Worm (Caenorhabditis elegans) whole organism, midembryonic: ENCODE measurements around the gene Y27F2A.11.

Experiments used
- T22C8.4 ChIP-seq: fragments of 200-800 bp; sonication (Bioruptor generic); IDR thresholded peaks from 2 replicates; pipeline ENCODE4 v1.3.6; 2022; ENCODE audit warnings: missing genetic modification characterization, missing compliant biosample characterization
- cog-1 ChIP-seq: sonication (generic microtip); optimal IDR thresholded peaks from 2 replicates; lab custom pipeline; 2016; ENCODE audit warnings: missing genetic modification characterization, missing compliant biosample characterization
- klf-2 ChIP-seq: fragments of 200-800 bp; sonication (Bioruptor generic); conservative IDR thresholded peaks from 2 replicates; pipeline ENCODE4 v1.3.6; 2022; ENCODE audit warnings: missing genetic modification reagents, missing genetic modification characterization, missing compliant biosample characterization
- ref-1 ChIP-seq: fragments of 200-800 bp; sonication (Bioruptor generic); conservative IDR thresholded peaks from 2 replicates; pipeline ENCODE4 v1.3.6; 2022; ENCODE audit warnings: missing genetic modification reagents, missing genetic modification characterization, missing compliant biosample characterization
- ztf-23 ChIP-seq: fragments of 200-800 bp; sonication (Bioruptor generic); IDR thresholded peaks from 2 replicates; pipeline ENCODE4 v1.3.6; 2022; ENCODE audit warnings: missing genetic modification reagents, missing genetic modification characterization, missing compliant biosample characterization

ce11 chrII:3210365-3210764 is 21.2 kb downstream of the Y27F2A.11 start, which contains the start of gene ZC239.5:
- TF ChIP-seq ref-1 (GFP tag; lab: Robert Waterston, UW) (no peak), cog-1 (tag; lab: Kevin White, UChicago) (no peak), klf-2 (no peak), T22C8.4 (GFP tag; lab: Robert Waterston, UW) (no peak), ztf-23 (GFP tag; lab: Robert Waterston, UW) (no peak)
